Worm (Caenorhabditis elegans) whole organism, L1 larva: Measurements from ENCODE around the gene H06I04.6.

ENCODE experiments used
- Y116A8C.19 ChIP-seq: sonication (generic microtip); optimal IDR thresholded peaks from 2 replicates; lab custom pipeline; 2016; ENCODE audit warnings: missing compliant biosample characterization, missing genetic modification characterization, borderline replicate concordance
- aly-2 ChIP-seq: fragments of 150-350 bp; optimal IDR thresholded peaks from 2 replicates; lab custom pipeline; 2014; ENCODE audit warnings: missing biosample characterization, missing genetic modification characterization
- ces-1 ChIP-seq: fragments of 150-350 bp; optimal IDR thresholded peaks from 2 replicates; lab custom pipeline; 2014; ENCODE audit warnings: missing biosample characterization, missing genetic modification reagents, missing genetic modification characterization
- hlh-4 ChIP-seq: sonication (generic microtip); optimal IDR thresholded peaks from 2 replicates; lab custom pipeline; 2016; ENCODE audit warnings: mild to moderate bottlenecking, missing genetic modification characterization, missing compliant biosample characterization
- lin-15B ChIP-seq: fragments of 150-350 bp; sonication (generic microtip); optimal IDR thresholded peaks from 3 replicates; lab custom pipeline; 2014; ENCODE audit warnings: missing biosample characterization, missing genetic modification characterization
- lir-3 ChIP-seq: sonication (generic microtip); optimal IDR thresholded peaks from 2 replicates; lab custom pipeline; 2016; ENCODE audit warnings: mild to moderate bottlenecking, missing genetic modification characterization, moderate library complexity, missing compliant biosample characterization; ENCODE audit not compliant: poor library complexity
- unc-86 ChIP-seq: sonication (generic microtip); optimal IDR thresholded peaks from 2 replicates; lab custom pipeline; 2016; ENCODE audit warnings: missing genetic modification characterization, missing compliant biosample characterization

- TF ChIP-seq ces-1 (GFP tag; lab: Kevin White, UChicago): no peak
- TF ChIP-seq aly-2: no peak
- TF ChIP-seq lir-3: no peak
- no peak for TF ChIP-seq unc-86 (tag; lab: Kevin White, UChicago)
- no peak for TF ChIP-seq hlh-4 (tag; lab: Kevin White, UChicago)
- TF ChIP-seq Y116A8C.19 (tag; lab: Kevin White, UChicago): no peak
- no peak for TF ChIP-seq lin-15B (tag; lab: Kevin White, UChicago)
These were observed 47.9 kb upstream of the H06I04.6 start for ce11 chrIII:3112001-3112400.
